Fruit fly (Drosophila melanogaster) whole organism, pupa: ENCODE data around the gene CG3513.
A peak's percentile ranks its signal among the peaks of the same experiment; 100 is the strongest.

Source experiments
- CG10348 ChIP-seq: fragments of 200-800 bp; sonication (Bioruptor generic); IDR thresholded peaks from 2 replicates; pipeline ENCODE4 v1.3.6; 2022; ENCODE audit warnings: missing biosample characterization, missing genetic modification characterization
- CG12605 ChIP-seq: fragments of 200-800 bp; sonication (Bioruptor generic); IDR thresholded peaks from 2 replicates; pipeline ENCODE4 v1.3.6; 2022; ENCODE audit warnings: missing biosample characterization, missing genetic modification characterization
- CG13204 ChIP-seq: fragments of 200-800 bp; sonication (Bioruptor generic); optimal IDR thresholded peaks from 2 replicates; lab custom pipeline; 2018; ENCODE audit warnings: missing biosample characterization, mild to moderate bottlenecking, missing genetic modification characterization, moderate library complexity
- CG14655 ChIP-seq: fragments of 200-800 bp; sonication (Bioruptor generic); optimal IDR thresholded peaks from 3 replicates; lab custom pipeline; 2017; ENCODE audit warnings: mild to moderate bottlenecking, missing biosample characterization, missing genetic modification reagents, missing genetic modification characterization
- CG15710 ChIP-seq: fragments of 200-800 bp; sonication (Bioruptor generic); optimal IDR thresholded peaks from 2 replicates; lab custom pipeline; 2018; ENCODE audit warnings: missing biosample characterization, mild to moderate bottlenecking, missing genetic modification characterization, moderate library complexity
- CG17806 ChIP-seq: fragments of 200-800 bp; sonication (Bioruptor generic); optimal IDR thresholded peaks from 2 replicates; lab custom pipeline; 2018; ENCODE audit warnings: missing biosample characterization, mild to moderate bottlenecking, missing genetic modification characterization, moderate library complexity
- CG32121 ChIP-seq: fragments of 200-800 bp; sonication (Bioruptor generic); IDR thresholded peaks from 2 replicates; pipeline ENCODE4 v1.3.6; 2022; ENCODE audit warnings: missing biosample characterization, missing genetic modification characterization
- CG34367 ChIP-seq: fragments of 200-800 bp; sonication (Bioruptor generic); optimal IDR thresholded peaks from 2 replicates; lab custom pipeline; 2018; ENCODE audit warnings: missing biosample characterization, mild to moderate bottlenecking, missing genetic modification characterization
- CG4496 ChIP-seq: fragments of 200-800 bp; sonication (Bioruptor generic); IDR thresholded peaks from 3 replicates; pipeline ENCODE4 v1.3.6; 2022; ENCODE audit warnings: missing biosample characterization, missing genetic modification characterization
- CG8159 ChIP-seq: fragments of 200-800 bp; sonication (Bioruptor generic); optimal IDR thresholded peaks from 3 replicates; lab custom pipeline; 2018; ENCODE audit warnings: missing biosample characterization, mild to moderate bottlenecking, missing genetic modification characterization, moderate library complexity
- CG8301 ChIP-seq: fragments of 200-800 bp; sonication (Bioruptor generic); optimal IDR thresholded peaks from 2 replicates; lab custom pipeline; 2018; ENCODE audit warnings: missing biosample characterization, mild to moderate bottlenecking, missing genetic modification characterization
- CG9948 ChIP-seq: fragments of 200-800 bp; sonication (Bioruptor generic); optimal IDR thresholded peaks from 2 replicates; lab custom pipeline; 2018; ENCODE audit warnings: missing biosample characterization, mild to moderate bottlenecking, missing genetic modification characterization, moderate library complexity
- D1 ChIP-seq: fragments of 200-800 bp; sonication (Bioruptor generic); optimal IDR thresholded peaks from 2 replicates; lab custom pipeline; 2018; ENCODE audit warnings: missing biosample characterization, mild to moderate bottlenecking, missing genetic modification characterization, moderate library complexity
- EcR ChIP-seq: fragments of 200-800 bp; sonication (Bioruptor generic); optimal IDR thresholded peaks from 3 replicates; lab custom pipeline; 2019; ENCODE audit warnings: missing biosample characterization, missing genetic modification characterization, mild to moderate bottlenecking, moderate library complexity, missing genetic modification reagents
- Ets98B ChIP-seq: fragments of 200-800 bp; sonication (Bioruptor generic); IDR thresholded peaks from 2 replicates; pipeline ENCODE4 v1.3.6; 2022; ENCODE audit warnings: missing biosample characterization, missing genetic modification characterization
- Pif1A ChIP-seq: fragments of 200-800 bp; sonication (Bioruptor generic); optimal IDR thresholded peaks from 3 replicates; lab custom pipeline; 2016; ENCODE audit warnings: missing biosample characterization, missing genetic modification characterization
- Pif1B ChIP-seq: fragments of 200-800 bp; sonication (Bioruptor generic); optimal IDR thresholded peaks from 3 replicates; lab custom pipeline; 2016; ENCODE audit warnings: missing biosample characterization, missing genetic modification characterization
- Snoo ChIP-seq: fragments of 200-800 bp; sonication (Bioruptor generic); optimal IDR thresholded peaks from 3 replicates; lab custom pipeline; 2017; ENCODE audit warnings: missing biosample characterization, mild to moderate bottlenecking, missing genetic modification characterization, inconsistent platforms
- fd96Ca ChIP-seq: fragments of 200-800 bp; sonication (Bioruptor generic); IDR thresholded peaks from 3 replicates; pipeline ENCODE4 v1.3.6; 2022; ENCODE audit warnings: missing biosample characterization, missing genetic modification characterization
- gl ChIP-seq: fragments of 200-800 bp; sonication (Bioruptor generic); optimal IDR thresholded peaks from 2 replicates; lab custom pipeline; 2018; ENCODE audit warnings: missing biosample characterization, mild to moderate bottlenecking, missing genetic modification characterization
- rn ChIP-seq: fragments of 200-800 bp; sonication (Bioruptor generic); IDR thresholded peaks from 2 replicates; pipeline ENCODE4 v1.3.6; 2022; ENCODE audit warnings: missing biosample characterization, missing genetic modification characterization

CG3513 gene

dm6 chr2L:3675770-3676169 is 17.2 kb downstream of the CG3513 start:
- TF ChIP-seq CG32121: no peak
- no peak for TF ChIP-seq D1 (tag; lab: Kevin White, UChicago)

dm6 chr2L:3670481-3670880 is 22.5 kb downstream of the CG3513 start, which contains the start of gene Sfp24Bc:
Gene Sfp24Bc, minus strand, starts transcription at chr2L:3670581.
- TF ChIP-seq CG9948 (tag; lab: Kevin White, UChicago) (no peak), CG14655 (GFP tag; lab: Kevin White, UChicago) (no peak), CG15710 (no peak), CG12605 (GFP tag; lab: Robert Waterston, UW) (no peak), CG34367 (tag; lab: Kevin White, UChicago) (no peak), CG10348 (no peak), CG4496 (GFP tag; lab: Robert Waterston, UW) (no peak), Pif1B (GFP tag; lab: Kevin White, UChicago) (no peak), CG8159 (tag; lab: Kevin White, UChicago) (no peak), rn (no peak), CG17806 (no peak), CG13204 (GFP tag; lab: Kevin White, UChicago) (no peak), CG32121 (no peak), EcR (GFP tag; lab: Kevin White, UChicago) (no peak), Pif1A (GFP tag; lab: Kevin White, UChicago) (no peak), fd96Ca (GFP tag; lab: Robert Waterston, UW) (no peak), Snoo (tag; lab: Kevin White, UChicago) (no peak), gl (tag; lab: Kevin White, UChicago) (no peak), D1 (tag; lab: Kevin White, UChicago) (no peak), CG8301 (tag; lab: Kevin White, UChicago) (no peak)

dm6 chr2L:3669675-3670074 is 23.3 kb downstream of the CG3513 start, which contains the start of gene Sfp24Bb:
Gene Sfp24Bb, minus strand, starts transcription at chr2L:3669775.
- no peak for TF ChIP-seq CG14655 (GFP tag; lab: Kevin White, UChicago)
- no peak for TF ChIP-seq CG8159 (tag; lab: Kevin White, UChicago)
- no peak for TF ChIP-seq Pif1B (GFP tag; lab: Kevin White, UChicago)
- TF ChIP-seq CG12605 (GFP tag; lab: Robert Waterston, UW): no peak
- no peak for TF ChIP-seq Pif1A (GFP tag; lab: Kevin White, UChicago)
- no peak for TF ChIP-seq gl (tag; lab: Kevin White, UChicago)
- TF ChIP-seq EcR (GFP tag; lab: Kevin White, UChicago): no peak
- TF ChIP-seq rn: no peak

DNA sequence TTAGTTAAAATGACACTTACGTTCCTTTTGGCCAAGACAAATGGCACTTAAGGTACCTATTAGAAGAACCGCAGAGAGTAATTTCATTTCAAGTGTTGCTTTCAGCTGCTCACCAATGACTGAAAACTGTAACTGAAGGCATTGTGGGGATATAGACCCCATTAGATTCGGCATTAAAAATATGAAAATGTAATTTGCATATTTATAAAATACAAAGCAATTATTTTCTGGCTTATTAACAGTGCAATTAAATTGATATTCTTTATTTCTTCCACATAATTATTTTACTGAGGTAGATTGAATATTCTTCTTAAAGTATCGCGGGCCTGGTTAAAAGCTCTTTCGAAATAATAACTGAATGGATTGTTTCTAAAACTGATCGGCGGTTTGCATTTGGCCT is 23.9 kb downstream of the CG3513 start, which contains the start of gene Sfp24Bd:
Gene Sfp24Bd, minus strand, starts transcription at position 101 of the 400 bp plus-strand sequence.
- TF ChIP-seq Ets98B (GFP tag; lab: Robert Waterston, UW) (no peak), fd96Ca (GFP tag; lab: Robert Waterston, UW) (no peak), EcR (GFP tag; lab: Kevin White, UChicago) (no peak), CG34367 (tag; lab: Kevin White, UChicago) (no peak), rn (no peak), Pif1B (GFP tag; lab: Kevin White, UChicago) (no peak), Pif1A (GFP tag; lab: Kevin White, UChicago) (no peak)

DNA sequence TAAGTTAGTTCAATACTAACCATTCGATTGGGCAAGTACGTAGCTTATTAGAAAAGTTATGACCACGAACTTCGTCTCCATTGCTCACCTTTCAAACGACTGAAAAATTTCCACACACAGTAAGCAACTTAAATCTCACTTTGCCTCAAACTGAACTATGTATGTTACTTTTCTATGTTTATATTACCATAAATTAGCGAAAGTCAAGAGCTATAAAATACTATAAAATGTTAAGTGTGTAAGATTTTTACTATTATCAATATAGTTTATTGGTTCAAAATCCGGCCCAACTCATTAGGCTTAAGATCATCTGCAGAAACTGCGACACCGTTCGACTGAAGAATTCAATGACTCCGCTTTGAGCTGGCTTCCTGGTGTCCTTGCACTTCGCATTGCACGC is 24.5 kb downstream of the CG3513 start, which contains the start of gene Sfp24Ba:
Gene Sfp24Ba, minus strand, starts transcription at position 101 of the 400 bp plus-strand sequence.
- TF ChIP-seq CG17806: no peak
- no peak for TF ChIP-seq CG8159 (tag; lab: Kevin White, UChicago)
- TF ChIP-seq, all 21 proteins: peak for 0

DNA sequence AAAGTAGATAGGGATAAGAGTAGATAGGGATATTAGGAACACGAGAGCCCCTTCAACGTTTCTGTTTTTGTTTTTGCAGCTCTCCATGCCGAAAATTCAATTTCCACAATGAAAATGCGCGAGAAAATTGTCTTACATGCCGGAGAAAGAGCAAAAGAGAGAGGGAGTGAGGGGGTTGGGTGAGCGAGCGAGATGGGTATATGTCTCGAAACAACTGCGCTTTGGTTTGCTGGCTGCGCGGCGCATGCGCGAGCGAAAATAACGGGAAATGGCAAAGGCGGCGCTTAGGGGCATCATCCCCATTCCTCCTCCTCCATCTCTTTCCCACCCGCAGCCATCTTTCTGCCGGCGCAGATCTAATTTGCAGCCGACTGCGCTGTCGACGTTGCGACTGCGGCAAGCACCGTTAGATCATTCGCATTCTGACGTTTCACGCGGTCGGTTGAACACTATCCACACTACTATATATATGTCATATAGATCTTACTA is 30.6 kb downstream of the CG3513 start, which contains the start of gene Drgx:
Gene Drgx, plus strand, starts transcription at position 439 of the 489 bp plus-strand sequence.
- no peak for TF ChIP-seq CG9948 (tag; lab: Kevin White, UChicago)
- TF ChIP-seq CG8301 (tag; lab: Kevin White, UChicago): no peak
- no peak for TF ChIP-seq rn
- TF ChIP-seq CG13204 (GFP tag; lab: Kevin White, UChicago): no peak
- no peak for TF ChIP-seq CG14655 (GFP tag; lab: Kevin White, UChicago)
- TF ChIP-seq CG10348: no peak
- no peak for TF ChIP-seq EcR (GFP tag; lab: Kevin White, UChicago)
- no peak for TF ChIP-seq CG15710
- no peak for TF ChIP-seq Pif1A (GFP tag; lab: Kevin White, UChicago)
- no peak for TF ChIP-seq CG12605 (GFP tag; lab: Robert Waterston, UW)
- TF ChIP-seq CG32121: peak; percentile 20; the same call in 1 of the 2 replicates
- TF ChIP-seq D1 (tag; lab: Kevin White, UChicago): peak; percentile 3
- 0 out of 2 replicates have a peak, but pooled peaks have one; percentile 12 for TF ChIP-seq Ets98B (GFP tag; lab: Robert Waterston, UW)
- TF ChIP-seq CG17806: no peak
- no peak for TF ChIP-seq fd96Ca (GFP tag; lab: Robert Waterston, UW)
- TF ChIP-seq gl (tag; lab: Kevin White, UChicago): no peak
- TF ChIP-seq Snoo (tag; lab: Kevin White, UChicago): no peak
- no peak for TF ChIP-seq CG8159 (tag; lab: Kevin White, UChicago)
- TF ChIP-seq, all 21 proteins: peak for 3
